Fruit fly (Drosophila melanogaster) whole organism: Measurements from ENCODE around the gene CG31909.

ENCODE experiments used
- CG8478 ChIP-seq: fragments of >200 bp; optimal IDR thresholded peaks from 2 replicates; lab custom pipeline; 2018; ENCODE audit warnings: inconsistent platforms
- EcR ChIP-seq, 2 experiments: fragments of >200 bp; optimal IDR thresholded peaks; 2 replicates each; lab custom pipeline; 2017; ENCODE audit warnings: missing biosample characterization in 2 of 2, missing genetic modification characterization in 2 of 2, missing genetic modification reagents in 2 of 2
- pan ChIP-seq: fragments of >200 bp; optimal IDR thresholded peaks from 2 replicates; lab custom pipeline; 2017
- psq ChIP-seq: fragments of >200 bp; optimal IDR thresholded peaks from 2 replicates; lab custom pipeline; 2017
- usp ChIP-seq: fragments of >200 bp; optimal IDR thresholded peaks from 2 replicates; lab custom pipeline; 2017; ENCODE audit warnings: missing biosample characterization, missing genetic modification characterization, mixed read lengths

DNA sequence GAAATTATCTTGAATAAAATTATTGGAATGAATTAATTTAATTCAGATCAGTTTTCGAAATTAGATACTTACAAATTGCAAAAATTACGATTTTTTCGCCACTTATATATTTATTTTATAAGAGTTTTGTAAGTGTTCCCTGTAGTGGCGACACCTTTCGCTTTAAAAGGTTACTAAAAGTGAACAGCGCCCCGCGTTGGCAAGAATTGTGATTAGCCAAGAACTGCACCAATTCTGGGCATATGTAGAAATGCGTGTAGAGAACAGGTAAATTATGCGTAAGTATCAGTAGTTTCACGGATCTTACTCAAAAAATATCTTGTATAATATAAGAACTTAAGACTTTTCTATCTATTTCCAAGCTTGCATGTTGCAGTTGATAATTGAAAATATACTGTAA, 24.1 kb downstream of the CG31909 start:
- TF ChIP-seq CG8478 (lab: Kevin White, UChicago) (no peak), psq (lab: Kevin White, UChicago) (no peak), EcR (GFP tag; optimal IDR thresholded peaks at IDR 0.05; lab: Kevin White, UChicago) (no peak), usp (GFP tag; lab: Kevin White, UChicago) (no peak), pan (lab: Kevin White, UChicago) (no peak)
